Worm (Caenorhabditis elegans): ENCODE data around the gene F20D6.12.

Gene F20D6.12

DNA sequence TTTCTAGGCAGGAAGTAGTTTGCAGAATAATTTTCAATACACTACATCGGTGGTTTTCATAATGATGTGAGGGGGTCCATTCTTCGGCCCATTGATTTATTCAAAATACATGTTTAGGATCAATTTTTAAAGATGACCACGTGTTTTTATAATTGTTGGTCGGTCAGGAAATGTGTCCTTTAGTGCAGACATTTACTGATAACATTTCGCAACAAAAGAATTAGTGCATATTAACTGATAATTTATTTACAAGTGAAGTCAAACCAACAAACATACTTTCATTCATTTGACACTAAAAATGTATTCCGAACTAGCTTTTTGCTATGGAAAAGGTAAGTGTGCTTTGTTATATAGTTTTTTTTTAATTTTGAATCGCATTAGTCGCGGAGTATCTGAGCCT, 28.2 kb downstream of the F20D6.12 start, which contains the start of gene F20D6.5:
F20D6.5 (plus strand) TSS at position 259 of the 400 bp plus-strand sequence.
- TF ChIP-seq elt-2 (tag; optimal IDR thresholded peaks at IDR 0.05) = peak; percentile 28
- TF ChIP-seq ets-4 (tag; optimal IDR thresholded peaks at IDR 0.05) = no peak

DNA sequence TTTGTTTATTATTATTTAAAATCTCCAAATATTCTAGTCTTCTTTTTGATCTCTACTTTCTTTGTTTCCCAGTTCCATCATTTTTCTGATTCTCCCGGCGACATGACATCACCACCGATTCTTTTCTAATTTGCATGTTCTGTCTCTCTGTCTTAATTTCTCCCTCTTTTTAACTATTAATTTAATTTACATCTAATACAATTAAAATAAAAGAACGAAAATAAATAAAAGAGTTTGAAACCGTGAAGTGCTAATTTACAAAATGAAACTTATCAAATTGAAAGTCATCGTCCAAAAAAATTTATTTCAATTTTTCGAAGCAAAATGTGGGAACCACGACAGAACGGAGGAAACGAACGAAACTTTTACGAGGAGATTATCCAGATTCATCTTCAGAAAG, 30.3 kb downstream of the F20D6.12 start, which contains the start of gene F20D6.6:
F20D6.6 (plus strand) TSS at position 301 of the 400 bp plus-strand sequence.
- TF ChIP-seq hlh-30 (tag; optimal IDR thresholded peaks at IDR 0.05; ENCODE audit: insufficient read depth) (no peak), eyg-1 (tag; optimal IDR thresholded peaks at IDR 0.05) (no peak), unc-42 (tag; optimal IDR thresholded peaks at IDR 0.05) (no peak), pha-2 (tag; optimal IDR thresholded peaks at IDR 0.05) (no peak), hlh-6 (tag; optimal IDR thresholded peaks at IDR 0.05) (no peak), syd-9 (tag; optimal IDR thresholded peaks at IDR 0.05) (no peak), pha-4 (tag; optimal IDR thresholded peaks at IDR 0.05) (no peak), ceh-6 (GFP tag; optimal IDR thresholded peaks at IDR 0.05) (no peak)

DNA sequence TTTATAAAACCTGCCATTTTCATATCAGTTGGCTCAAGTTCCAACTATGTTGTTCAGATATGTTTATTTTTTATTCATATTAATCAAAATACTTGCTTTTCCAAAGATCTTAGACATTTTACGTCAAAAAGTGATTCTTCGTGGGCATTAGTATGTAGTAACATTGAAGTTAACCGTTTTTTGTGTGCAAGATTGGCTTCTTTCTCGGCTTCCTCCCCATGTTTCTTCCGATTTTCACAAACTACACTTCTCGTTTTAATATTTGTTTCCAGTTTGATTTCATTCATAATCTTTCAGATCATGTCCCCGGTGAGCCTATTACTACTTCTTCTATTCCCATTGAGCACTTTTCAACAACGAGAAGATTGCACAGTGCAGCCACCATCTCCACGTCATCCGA, 32.5 kb downstream of the F20D6.12 start, which contains the start of gene sul-2:
sul-2 (plus strand) TSS at position 301 of the 400 bp plus-strand sequence.
- TF ChIP-seq ceh-2 (tag; optimal IDR thresholded peaks at IDR 0.05) (no peak), hlh-30 (tag; optimal IDR thresholded peaks at IDR 0.05; ENCODE audit: insufficient read depth) (no peak), mec-3 (tag; optimal IDR thresholded peaks at IDR 0.05; ENCODE audit: borderline replicate concordance) (no peak), unc-55 (GFP tag; optimal IDR thresholded peaks at IDR 0.05) (no peak), hlh-15 (tag; optimal IDR thresholded peaks at IDR 0.05) (no peak), pqm-1 (tag; optimal IDR thresholded peaks at IDR 0.05) (no peak), dmd-4 (tag; optimal IDR thresholded peaks at IDR 0.05; ENCODE audit: borderline replicate concordance) (no peak), tbx-2 (tag; optimal IDR thresholded peaks at IDR 0.05) (no peak), ceh-34 (tag; optimal IDR thresholded peaks at IDR 0.05) (no peak), ceh-9 (tag; optimal IDR thresholded peaks at IDR 0.05) (no peak)

DNA sequence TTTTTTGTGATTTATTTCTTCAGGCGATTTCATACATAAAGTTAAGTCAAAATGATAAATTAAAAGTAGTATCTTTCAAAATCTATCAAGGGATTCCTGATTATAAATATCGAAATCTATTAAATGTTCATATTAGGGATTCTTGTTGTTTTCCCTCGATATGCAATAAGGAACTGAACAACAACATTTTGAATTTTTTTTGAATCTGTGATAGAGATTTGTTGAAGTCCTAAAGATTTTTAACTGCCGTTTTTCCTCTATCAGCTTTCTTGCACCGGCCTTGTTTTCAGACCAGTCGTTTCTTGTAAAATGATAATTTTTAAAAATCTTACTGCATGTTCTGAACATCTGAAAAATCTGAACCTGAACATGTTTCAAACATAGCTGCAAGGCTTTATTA, 34.2 kb downstream of the F20D6.12 start:
- TF ChIP-seq ztf-16 (tag; optimal IDR thresholded peaks at IDR 0.05) = no peak
- no peak for TF ChIP-seq T23F11.4 (GFP tag; optimal IDR thresholded peaks at IDR 0.05)
- TF ChIP-seq ceh-34 (tag; optimal IDR thresholded peaks at IDR 0.05) = no peak
- no peak for TF ChIP-seq tbx-7 (tag; optimal IDR thresholded peaks at IDR 0.05)
- no peak for TF ChIP-seq F13H6.1 (tag; optimal IDR thresholded peaks at IDR 0.05)
- no peak for TF ChIP-seq ceh-24 (tag; optimal IDR thresholded peaks at IDR 0.05)

DNA sequence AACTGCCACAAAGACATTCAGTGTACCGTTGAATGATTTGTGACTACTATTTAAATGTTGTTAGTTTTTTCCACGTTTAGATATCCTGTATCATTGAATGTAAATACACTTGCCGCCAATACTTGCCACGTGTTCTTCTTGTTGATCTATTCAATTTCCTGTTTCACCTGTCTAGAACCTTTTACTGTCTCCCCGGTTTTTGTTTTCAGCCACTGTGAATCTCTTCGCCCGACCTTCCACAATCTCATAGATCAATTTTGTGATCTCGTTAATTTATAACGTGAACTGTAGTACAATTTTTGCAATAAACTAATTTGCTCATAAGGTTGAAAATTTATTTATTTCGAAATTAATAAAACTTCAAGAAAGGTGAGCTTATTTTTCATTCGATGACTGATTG, 44.6 kb downstream of the F20D6.12 start, which contains the start of gene D1014.13:
D1014.13 (plus strand) TSS at position 301 of the 400 bp plus-strand sequence.
- no peak for TF ChIP-seq hlh-8 (tag; optimal IDR thresholded peaks at IDR 0.05)
- no peak for TF ChIP-seq pat-9 (tag; optimal IDR thresholded peaks at IDR 0.05)
- TF ChIP-seq nhr-11 (tag; optimal IDR thresholded peaks at IDR 0.05) = no peak
- no peak for TF ChIP-seq ceh-48 (tag; optimal IDR thresholded peaks at IDR 0.05)
- no peak for TF ChIP-seq ahr-1 (tag; optimal IDR thresholded peaks at IDR 0.05)
- no peak for TF ChIP-seq K02D7.2 (tag; optimal IDR thresholded peaks at IDR 0.05)
- TF ChIP-seq npax-4 (tag; optimal IDR thresholded peaks at IDR 0.05) = no peak
- TF ChIP-seq syd-9 (tag; optimal IDR thresholded peaks at IDR 0.05) = no peak

DNA sequence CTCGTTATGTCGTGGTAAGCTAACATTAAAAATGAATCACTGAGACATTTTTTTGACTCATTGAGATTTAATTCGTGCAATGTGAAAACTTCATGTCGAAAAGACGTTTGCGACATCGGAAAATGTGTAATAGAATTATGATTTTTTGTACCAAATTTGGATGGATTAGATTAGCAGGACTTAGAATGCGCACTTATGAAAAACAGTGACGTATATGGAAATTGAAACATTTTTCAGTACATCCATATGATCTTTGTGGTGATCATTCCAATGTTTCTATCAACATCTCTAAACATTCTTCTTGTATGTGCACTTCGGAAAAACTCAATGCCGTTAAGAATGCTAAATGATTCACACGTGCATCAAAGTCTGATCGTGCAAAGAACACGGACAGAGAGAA, 45.4 kb downstream of the F20D6.12 start:
- TF ChIP-seq syd-9 (tag; optimal IDR thresholded peaks at IDR 0.05) (no peak), Y22D7AL.16 (tag; optimal IDR thresholded peaks at IDR 0.05) (no peak), dmd-4 (tag; optimal IDR thresholded peaks at IDR 0.05; ENCODE audit: borderline replicate concordance) (no peak), rnt-1 (tag; optimal IDR thresholded peaks at IDR 0.05) (no peak), ceh-30 (tag; optimal IDR thresholded peaks at IDR 0.05) (no peak)
